Worm (Caenorhabditis elegans): ENCODE measurements around the gene C03A3.3.

ce11 chrX:11245056-11245455 is 23.8 kb downstream of the C03A3.3 start:
- TF ChIP-seq skn-1 (tag; optimal IDR thresholded peaks at IDR 0.05) (no peak), unc-62 (GFP tag; optimal IDR thresholded peaks at IDR 0.05) (no peak), lin-15B (tag; optimal IDR thresholded peaks at IDR 0.05) (no peak), ceh-82 (tag; optimal IDR thresholded peaks at IDR 0.05) (no peak), ama-1 (optimal IDR thresholded peaks at IDR 0.05) (no peak), nhr-12 (tag; optimal IDR thresholded peaks at IDR 0.05) (no peak)
